Worm (Caenorhabditis elegans) whole organism, early embryonic: ENCODE results near the gene T19D12.1.
"Not testable (repeated sequence)": the region's sequence is repeated elsewhere in the genome, so short reads cannot be mapped to it uniquely, and the experiment has no call there.

Source experiments
- F13C5.2 ChIP-seq: sonication (generic microtip); optimal IDR thresholded peaks from 2 replicates; lab custom pipeline; 2017; ENCODE audit warnings: mild to moderate bottlenecking, missing genetic modification characterization, inconsistent platforms, missing compliant biosample characterization
- ama-1 ChIP-seq: fragments of 150-350 bp; optimal IDR thresholded peaks from 2 replicates; lab custom pipeline; 2014
- hmbx-1 ChIP-seq: sonication (generic microtip); optimal IDR thresholded peaks from 2 replicates; lab custom pipeline; 2016; ENCODE audit warnings: mild to moderate bottlenecking, missing genetic modification characterization, missing compliant biosample characterization
- pes-1 ChIP-seq: fragments of 200-800 bp; sonication (Bioruptor generic); IDR thresholded peaks from 2 replicates; pipeline ENCODE4 v1.3.6; 2022; ENCODE audit warnings: missing genetic modification reagents, missing genetic modification characterization, missing compliant biosample characterization

ce11 chrII:6627182-6627581, 39.5 kb upstream of the T19D12.1 start, which contains the start of the genes F54H5.5 and F54H5.2:
- TF ChIP-seq pes-1 (GFP tag; lab: Robert Waterston, UW); F13C5.2 (tag; lab: Kevin White, UChicago); ama-1; hmbx-1 (tag; lab: Kevin White, UChicago): not testable (repeated sequence)
